Worm (Caenorhabditis elegans) whole organism, young adult: ENCODE results near the gene cth-2.

Source experiments
- B0019.2 ChIP-seq: fragments of 200-800 bp; sonication (Bioruptor generic); conservative IDR thresholded peaks from 2 replicates; pipeline ENCODE4 v1.3.6; 2022; ENCODE audit warnings: missing genetic modification reagents, missing genetic modification characterization, missing compliant biosample characterization
- F23B12.7 ChIP-seq: sonication (generic microtip); optimal IDR thresholded peaks from 2 replicates; lab custom pipeline; 2017; ENCODE audit warnings: missing genetic modification characterization, mild to moderate bottlenecking, missing compliant biosample characterization, antibody characterized with exemption, moderate library complexity; ENCODE audit not compliant: insufficient read depth

DNA sequence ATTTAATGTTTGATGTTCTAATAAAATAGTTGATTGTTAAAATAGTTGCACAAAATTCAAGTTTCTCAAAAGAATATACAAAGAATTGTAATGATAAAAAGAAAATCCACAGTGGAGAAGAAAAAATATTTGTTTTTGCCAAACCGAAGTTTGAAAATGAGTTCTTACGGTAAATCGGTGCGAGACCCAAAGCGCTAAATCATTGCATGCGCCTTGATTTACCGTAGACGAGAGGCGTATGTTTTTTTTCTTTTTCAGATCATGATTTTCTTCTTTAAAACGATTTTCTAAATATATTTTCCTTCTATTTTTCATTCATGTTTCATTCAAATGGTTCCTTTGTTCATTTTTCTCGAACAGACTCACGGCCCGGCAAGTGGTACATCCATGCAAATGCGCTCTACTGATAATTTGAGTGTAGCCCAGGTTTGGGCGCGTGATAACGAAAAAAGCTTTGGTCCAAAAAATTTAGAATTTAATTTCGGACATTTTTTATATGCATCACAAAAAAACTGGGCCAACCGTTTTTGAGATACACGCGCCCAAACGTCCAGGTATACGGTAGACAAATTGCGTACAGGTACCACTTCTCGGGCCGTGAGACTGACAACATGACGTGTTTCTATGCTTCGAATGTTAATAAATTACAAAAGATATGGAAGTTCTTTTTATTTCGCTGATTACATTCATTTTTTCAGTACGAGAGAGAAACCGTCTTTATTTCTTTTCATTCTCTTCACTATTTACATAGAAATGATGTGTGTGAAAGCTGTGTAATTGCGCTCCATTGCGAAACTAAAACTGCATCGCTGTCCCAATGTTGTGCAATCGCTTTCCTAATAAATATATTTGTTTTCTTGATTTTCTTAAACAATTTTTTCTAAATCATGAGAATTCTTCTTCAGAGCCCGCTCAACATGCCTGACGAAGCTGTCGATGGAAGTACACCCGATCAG lies 32.6 kb downstream of the cth-2 start, which contains the start of gene znf-598:
- no peak for TF ChIP-seq F23B12.7 (tag; lab: Kevin White, UChicago)
- TF ChIP-seq B0019.2 (GFP tag; lab: Robert Waterston, UW), result no peak
